Fruit fly (Drosophila melanogaster): Measurements from ENCODE around the gene Ccn.
A peak's percentile ranks its signal among the peaks of the same experiment; 100 is the strongest.

The Ccn gene

dm6 chr3L:17657728-17658379 lies 32.0 kb upstream of the Ccn start:
- TF ChIP-seq CG8478 (optimal IDR thresholded peaks at IDR 0.05) (no peak), CTCF (optimal IDR thresholded peaks at IDR 0.05) (no peak)

- TF ChIP-seq CTCF (optimal IDR thresholded peaks at IDR 0.05) = no peak
- TF ChIP-seq CG8478 (optimal IDR thresholded peaks at IDR 0.05) = no peak
These were observed 31.2 kb upstream of the Ccn start for dm6 chr3L:17658423-17659267.

dm6 chr3L:17659268-17659589 lies 30.6 kb upstream of the Ccn start:
- TF ChIP-seq CG8478 (optimal IDR thresholded peaks at IDR 0.05) (no peak), CTCF (optimal IDR thresholded peaks at IDR 0.05) (no peak)

- no peak for TF ChIP-seq CTCF (optimal IDR thresholded peaks at IDR 0.05)
- no peak for TF ChIP-seq CG8478 (optimal IDR thresholded peaks at IDR 0.05)
These were observed 26.2 kb upstream of the Ccn start for dm6 chr3L:17663647-17664046.

DNA sequence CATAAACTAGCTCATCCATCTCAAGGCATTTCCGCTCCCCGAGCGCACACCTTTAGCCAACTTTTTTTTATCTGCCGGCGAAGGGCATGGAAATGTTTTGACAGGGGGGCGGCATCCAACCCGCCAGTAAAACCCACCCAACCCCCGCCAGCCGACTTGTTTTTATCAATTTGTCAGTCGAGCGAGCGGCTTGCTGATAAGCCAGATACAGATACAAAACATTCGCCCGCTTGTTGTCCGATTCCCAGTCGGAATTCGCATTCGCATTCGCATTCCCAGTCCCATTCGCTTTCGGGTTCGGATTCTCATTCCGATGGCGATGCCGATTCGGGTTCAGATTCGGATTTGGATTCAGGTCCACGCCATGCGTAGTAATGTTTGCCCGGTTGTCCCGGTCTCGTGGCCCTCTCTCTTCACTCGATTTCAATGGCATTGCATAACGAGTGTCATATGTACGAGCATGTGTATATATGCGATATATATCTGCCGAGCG lies 24.7 kb upstream of the Ccn start:
- TF ChIP-seq CTCF (optimal IDR thresholded peaks at IDR 0.05) (no peak), CG8478 (optimal IDR thresholded peaks at IDR 0.05) (no peak)

DNA sequence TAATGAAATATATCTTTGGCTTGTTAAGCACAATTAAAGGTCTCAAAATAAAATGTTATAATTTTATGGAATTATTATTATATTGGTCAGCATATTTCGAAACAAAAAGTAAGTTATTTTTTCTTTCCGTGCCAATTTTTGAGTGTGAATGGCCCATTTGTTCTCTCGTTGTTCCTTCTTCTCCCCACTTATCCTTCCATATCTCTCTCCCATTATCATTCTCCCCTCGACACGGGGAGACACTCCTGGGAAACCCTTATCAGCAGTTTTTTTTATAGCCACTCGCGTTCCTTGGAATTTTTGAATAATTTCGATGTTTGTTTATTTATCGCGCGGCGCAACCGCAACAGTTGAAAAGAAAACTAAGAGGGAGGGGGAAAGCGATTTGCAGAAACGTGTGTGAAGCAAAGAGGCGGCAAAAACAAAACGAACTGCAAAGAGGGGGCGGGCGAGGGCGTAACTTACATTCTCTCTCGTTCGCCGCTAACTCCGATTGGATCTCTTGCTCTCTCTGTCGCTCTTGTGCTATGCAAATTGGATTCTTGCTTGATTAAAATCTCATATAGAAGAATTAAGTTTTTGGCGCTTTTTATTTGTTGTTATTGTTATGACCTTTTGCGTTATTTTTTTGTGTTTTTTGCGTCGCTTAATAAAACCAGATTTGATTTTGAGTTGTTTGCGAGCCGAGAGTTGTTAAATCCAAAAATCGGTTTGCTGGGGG lies 22.0 kb upstream of the Ccn start:
- TF ChIP-seq CTCF (optimal IDR thresholded peaks at IDR 0.05) = no peak
- TF ChIP-seq CG8478 (optimal IDR thresholded peaks at IDR 0.05) = no peak

dm6 chr3L:17668386-17668944 lies 21.4 kb upstream of the Ccn start:
- TF ChIP-seq CTCF (optimal IDR thresholded peaks at IDR 0.05) (no peak), CG8478 (optimal IDR thresholded peaks at IDR 0.05) (no peak)

DNA sequence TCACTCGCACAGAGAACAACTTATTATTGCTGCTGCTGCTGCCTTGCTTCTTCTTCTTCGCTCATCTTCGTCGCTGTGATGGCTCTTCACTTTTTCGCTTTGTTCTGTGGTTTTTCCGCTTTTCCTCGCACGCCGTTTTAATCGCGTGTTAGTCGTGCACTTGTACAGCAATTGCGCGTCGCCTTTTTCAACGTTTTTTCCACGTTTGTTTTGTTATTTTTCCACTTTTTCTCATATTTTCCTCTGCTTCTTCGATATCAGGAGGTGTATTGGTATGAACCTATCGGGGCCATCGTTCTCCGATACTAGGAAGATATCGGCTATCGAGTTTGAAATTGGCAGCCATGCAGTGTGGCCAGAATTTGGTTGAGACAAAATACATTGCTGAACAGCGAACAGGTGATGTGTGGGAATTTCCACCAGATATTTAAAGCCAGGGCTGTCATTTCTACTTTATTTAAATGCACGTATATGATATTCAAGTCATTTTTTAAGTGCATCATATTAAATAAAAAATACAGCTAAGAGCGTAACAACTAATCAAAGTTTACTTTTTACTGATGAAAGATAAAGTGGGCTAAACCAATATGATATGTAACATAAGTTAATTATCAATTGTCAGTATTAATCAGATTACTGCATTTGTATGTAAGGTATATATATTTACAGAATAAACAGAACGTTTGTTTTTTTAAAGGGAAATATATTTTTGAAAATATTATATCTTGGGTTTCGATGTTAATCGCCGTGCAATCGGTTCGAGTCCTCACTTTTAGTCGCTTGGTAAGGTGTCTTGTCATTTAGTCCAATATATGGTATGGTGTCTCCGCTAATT lies 20.7 kb upstream of the Ccn start, which contains the start of gene Crtc:
Crtc (minus strand) TSS at position 290 of the 835 bp plus-strand sequence.
- TF ChIP-seq CTCF (optimal IDR thresholded peaks at IDR 0.05) = peak in 1 of 2 experiments; percentile 34
- no peak for TF ChIP-seq CG8478 (optimal IDR thresholded peaks at IDR 0.05)

- TF ChIP-seq CTCF (optimal IDR thresholded peaks at IDR 0.05) = no peak
- TF ChIP-seq CG8478 (optimal IDR thresholded peaks at IDR 0.05) = no peak
These were observed 18.5 kb upstream of the Ccn start, which contains the start of gene CG34251 for dm6 chr3L:17671322-17671721. Gene CG34251, plus strand, starts transcription at chr3L:17671622.

- TF ChIP-seq CTCF (optimal IDR thresholded peaks at IDR 0.05) (no peak), CG8478 (optimal IDR thresholded peaks at IDR 0.05) (no peak)
These were observed 18.0 kb upstream of the Ccn start for dm6 chr3L:17671768-17672167.

- TF ChIP-seq CTCF (optimal IDR thresholded peaks at IDR 0.05) = no peak
These were observed 29.9 kb downstream of the Ccn start, which contains the start of gene CheB74a for dm6 chr3L:17719754-17720153. Gene CheB74a, minus strand, starts transcription at chr3L:17719854.

dm6 chr3L:17729278-17729677 lies 39.5 kb downstream of the Ccn start, which contains the start of gene CG6052:
Gene CG6052, minus strand, starts transcription at chr3L:17729378.
- no peak for TF ChIP-seq CTCF (optimal IDR thresholded peaks at IDR 0.05)

- TF ChIP-seq CG8478 (optimal IDR thresholded peaks at IDR 0.05) = no peak
- TF ChIP-seq CTCF (optimal IDR thresholded peaks at IDR 0.05) = peak; percentile 13 to 14
These were observed 49.8 kb downstream of the Ccn start for dm6 chr3L:17739627-17740026.

DNA sequence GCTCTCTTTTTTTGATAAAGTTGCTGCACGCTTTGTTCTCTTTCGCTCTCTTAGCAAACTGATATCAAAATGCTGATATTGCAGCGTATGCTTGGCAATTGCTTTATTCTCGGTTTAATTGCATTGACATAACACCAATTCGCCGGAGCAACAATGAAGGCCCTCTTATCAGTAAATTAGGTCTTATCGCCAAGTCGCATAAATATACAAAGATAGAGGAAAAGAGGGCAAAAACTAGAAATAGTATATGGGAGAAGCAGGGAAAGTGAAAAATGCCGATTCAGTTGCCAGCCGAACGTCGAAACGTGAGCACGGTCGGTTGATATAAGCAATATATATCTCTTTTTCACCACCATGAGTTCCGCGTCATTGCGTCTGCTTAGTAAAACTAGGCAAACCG lies 50.7 kb downstream of the Ccn start, which contains the start of gene CG7460:
CG7460 (plus strand) TSS at position 70 of the 400 bp plus-strand sequence.
- no peak for TF ChIP-seq CTCF (optimal IDR thresholded peaks at IDR 0.05)
- no peak for TF ChIP-seq CG8478 (optimal IDR thresholded peaks at IDR 0.05)

All from S2 (cell line).